Worm (Caenorhabditis elegans) whole organism, young adult: Measurements from ENCODE around the gene F29A7.8.

Experiments used
- B0261.1 ChIP-seq: sonication (generic microtip); optimal IDR thresholded peaks from 2 replicates; lab custom pipeline; 2016; ENCODE audit warnings: mild to moderate bottlenecking, missing genetic modification characterization, moderate library complexity, missing compliant biosample characterization
- F10E7.11 ChIP-seq: sonication (generic microtip); optimal IDR thresholded peaks from 2 replicates; lab custom pipeline; 2017; ENCODE audit warnings: mild to moderate bottlenecking, missing genetic modification characterization, moderate library complexity, missing compliant biosample characterization
- F23B12.7 ChIP-seq: sonication (generic microtip); optimal IDR thresholded peaks from 2 replicates; lab custom pipeline; 2017; ENCODE audit warnings: missing genetic modification characterization, mild to moderate bottlenecking, missing compliant biosample characterization, antibody characterized with exemption, moderate library complexity; ENCODE audit not compliant: insufficient read depth
- F55B11.4 ChIP-seq: sonication (generic microtip); optimal IDR thresholded peaks from 2 replicates; lab custom pipeline; 2016; ENCODE audit warnings: missing compliant biosample characterization, missing genetic modification characterization, borderline replicate concordance; ENCODE audit not compliant: insufficient read depth
- K11D2.4 ChIP-seq: fragments of 200-800 bp; sonication (Bioruptor generic); IDR thresholded peaks from 2 replicates; pipeline ENCODE4 v1.3.6; 2022; ENCODE audit warnings: missing genetic modification reagents, missing genetic modification characterization, missing compliant biosample characterization
- T26A5.8 ChIP-seq: sonication (generic microtip); optimal IDR thresholded peaks from 2 replicates; lab custom pipeline; 2016; ENCODE audit warnings: missing genetic modification characterization, missing compliant biosample characterization
- atf-7 ChIP-seq: sonication (generic microtip); optimal IDR thresholded peaks from 2 replicates; lab custom pipeline; 2017; ENCODE audit warnings: mild to moderate bottlenecking, missing genetic modification characterization, missing compliant biosample characterization
- athp-1 ChIP-seq: sonication (generic microtip); optimal IDR thresholded peaks from 2 replicates; lab custom pipeline; 2017; ENCODE audit warnings: mild to moderate bottlenecking, missing genetic modification characterization, missing compliant biosample characterization
- bed-2 ChIP-seq: fragments of 200-800 bp; sonication (Bioruptor generic); IDR thresholded peaks from 2 replicates; pipeline ENCODE4 v1.3.6; 2022; ENCODE audit warnings: missing genetic modification reagents, missing genetic modification characterization, missing compliant biosample characterization
- cebp-1 ChIP-seq, 2 experiments: fragments of 200-800 bp in 1 of 2; sonication (Bioruptor generic) in 1 of 2; sonication (generic microtip) in 1 of 2; IDR thresholded peaks in 1 of 2; optimal IDR thresholded peaks in 1 of 2; 2 replicates each; pipeline versions ENCODE4 v1.3.6 to Lab custom; 2017 to 2022; ENCODE audit warnings: missing compliant biosample characterization in 2 of 2, missing genetic modification characterization in 2 of 2, mild to moderate bottlenecking in 1 of 2, missing genetic modification reagents in 1 of 2, moderate library complexity in 1 of 2
- ceh-100 ChIP-seq: fragments of 200-800 bp; sonication (Bioruptor generic); IDR thresholded peaks from 2 replicates; pipeline ENCODE4 v1.3.6; 2022; ENCODE audit warnings: missing genetic modification reagents, missing genetic modification characterization, missing compliant biosample characterization
- egrh-3 ChIP-seq: fragments of 200-800 bp; sonication (Bioruptor generic); IDR thresholded peaks from 2 replicates; pipeline ENCODE4 v1.3.6; 2022; ENCODE audit warnings: missing genetic modification reagents, missing genetic modification characterization, missing compliant biosample characterization
- ets-4 ChIP-seq: fragments of 200-800 bp; sonication (Bioruptor generic); optimal IDR thresholded peaks from 2 replicates; lab custom pipeline; 2018; ENCODE audit warnings: mild to moderate bottlenecking, missing genetic modification characterization, missing compliant biosample characterization
- fkh-3 ChIP-seq: sonication (generic microtip); optimal IDR thresholded peaks from 2 replicates; lab custom pipeline; 2016; ENCODE audit warnings: mild to moderate bottlenecking, missing genetic modification characterization, missing compliant biosample characterization
- gei-17 ChIP-seq: fragments of 200-800 bp; sonication (Bioruptor generic); optimal IDR thresholded peaks from 2 replicates; lab custom pipeline; 2018; ENCODE audit warnings: mild to moderate bottlenecking, missing genetic modification characterization, missing compliant biosample characterization
- him-1 ChIP-seq: sonication (generic microtip); optimal IDR thresholded peaks from 2 replicates; lab custom pipeline; 2016; ENCODE audit warnings: missing genotype, missing genetic modification reagents, missing genetic modification characterization, missing compliant biosample characterization
- hmg-1.2 ChIP-seq: fragments of 200-800 bp; sonication (Bioruptor generic); IDR thresholded peaks from 2 replicates; pipeline ENCODE4 v1.3.6; 2022; ENCODE audit warnings: missing genetic modification reagents, missing genetic modification characterization, missing compliant biosample characterization
- hsf-1 ChIP-seq: fragments of 200-800 bp; sonication (Bioruptor generic); IDR thresholded peaks from 2 replicates; pipeline ENCODE4 v1.3.6; 2022; ENCODE audit warnings: missing genetic modification reagents, missing genetic modification characterization, missing compliant biosample characterization
- let-607 ChIP-seq, 2 experiments: fragments of 200-800 bp in 1 of 2; sonication (Bioruptor generic) in 1 of 2; sonication (generic microtip) in 1 of 2; optimal IDR thresholded peaks; 2 replicates each; lab custom pipeline; 2016 to 2018; ENCODE audit warnings: mild to moderate bottlenecking in 2 of 2, missing compliant biosample characterization in 2 of 2, missing genetic modification characterization in 2 of 2, moderate library complexity in 2 of 2, missing genotype in 1 of 2
- lin-54 ChIP-seq: fragments of 200-800 bp; sonication (Bioruptor generic); optimal IDR thresholded peaks from 2 replicates; lab custom pipeline; 2018; ENCODE audit warnings: mild to moderate bottlenecking, missing genetic modification characterization, missing compliant biosample characterization
- lsl-1 ChIP-seq: fragments of 200-800 bp; sonication (Bioruptor generic); optimal IDR thresholded peaks from 2 replicates; lab custom pipeline; 2018; ENCODE audit warnings: mild to moderate bottlenecking, missing genetic modification characterization, moderate library complexity, missing compliant biosample characterization
- madf-6 ChIP-seq: fragments of 200-800 bp; sonication (Bioruptor generic); IDR thresholded peaks from 2 replicates; pipeline ENCODE4 v1.3.6; 2022; ENCODE audit warnings: missing genetic modification reagents, missing genetic modification characterization, missing compliant biosample characterization
- madf-8 ChIP-seq: fragments of 200-800 bp; sonication (Bioruptor generic); conservative IDR thresholded peaks from 2 replicates; pipeline ENCODE4 v1.3.6; 2022; ENCODE audit warnings: missing genetic modification reagents, missing genetic modification characterization, missing compliant biosample characterization
- mcd-1 ChIP-seq: fragments of 200-800 bp; sonication (Bioruptor generic); IDR thresholded peaks from 2 replicates; pipeline ENCODE4 v1.3.6; 2022; ENCODE audit warnings: missing genetic modification reagents, missing genetic modification characterization, missing compliant biosample characterization
- nhr-80 ChIP-seq: sonication (generic microtip); optimal IDR thresholded peaks from 2 replicates; lab custom pipeline; 2016; ENCODE audit warnings: missing genetic modification characterization, missing compliant biosample characterization
- rec-8 ChIP-seq, 2 experiments: sonication (generic microtip); optimal IDR thresholded peaks; 2 replicates each; lab custom pipeline; 2016; ENCODE audit warnings: mild to moderate bottlenecking in 2 of 2, missing genetic modification characterization in 2 of 2, missing genetic modification reagents in 2 of 2, missing genotype in 2 of 2, missing biosample characterization in 1 of 2, missing compliant biosample characterization in 1 of 2, moderate library complexity in 1 of 2
- sea-2 ChIP-seq: fragments of 200-800 bp; sonication (Bioruptor generic); IDR thresholded peaks from 2 replicates; pipeline ENCODE4 v1.3.6; 2022; ENCODE audit warnings: missing genetic modification characterization, missing compliant biosample characterization
- snpc-3.4 ChIP-seq: sonication (generic microtip); optimal IDR thresholded peaks from 2 replicates; lab custom pipeline; 2017; ENCODE audit warnings: missing genetic modification characterization, mild to moderate bottlenecking, missing compliant biosample characterization, antibody characterized with exemption, moderate library complexity, missing genotype, missing genetic modification reagents
- tbp1 ChIP-seq: fragments of 200-800 bp; sonication (Bioruptor generic); optimal IDR thresholded peaks from 2 replicates; lab custom pipeline; 2018; ENCODE audit warnings: mild to moderate bottlenecking, missing genetic modification characterization, missing compliant biosample characterization
- tlf-1 ChIP-seq: fragments of 200-800 bp; sonication (Bioruptor generic); optimal IDR thresholded peaks from 2 replicates; lab custom pipeline; 2018; ENCODE audit warnings: mild to moderate bottlenecking, missing genetic modification characterization, missing compliant biosample characterization
- zfh-2 ChIP-seq: fragments of 200-800 bp; sonication (Bioruptor generic); conservative IDR thresholded peaks from 2 replicates; pipeline ENCODE4 v1.3.6; 2022; ENCODE audit warnings: missing genetic modification reagents, missing genetic modification characterization, missing compliant biosample characterization
- ztf-28 ChIP-seq: fragments of 200-800 bp; sonication (Bioruptor generic); IDR thresholded peaks from 2 replicates; pipeline ENCODE4 v1.3.6; 2022; ENCODE audit warnings: missing genetic modification reagents, missing genetic modification characterization, missing compliant biosample characterization

F29A7.8 gene

DNA sequence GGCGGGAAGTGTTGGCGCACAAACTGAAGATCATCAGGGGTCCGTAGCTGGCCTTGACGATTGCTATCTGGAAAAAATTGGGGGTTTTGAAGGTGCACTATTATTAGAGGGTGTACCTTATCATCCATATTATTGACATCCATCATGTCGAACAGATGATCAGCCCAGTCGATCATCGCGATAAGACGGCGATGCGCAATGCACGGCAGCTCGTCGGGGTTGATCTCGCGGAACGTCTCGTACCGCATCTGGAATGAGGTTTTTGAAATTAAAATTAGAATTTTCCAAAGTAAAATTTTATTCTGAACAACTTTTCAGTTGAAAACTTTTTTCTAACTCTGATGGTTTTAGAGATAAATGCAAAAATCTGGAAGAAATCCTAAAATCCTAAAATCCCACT lies 40.1 kb upstream of the F29A7.8 start:
- no peak for TF ChIP-seq gei-17
- no peak for TF ChIP-seq ztf-28 (GFP tag; lab: Robert Waterston, UW)
- no peak for TF ChIP-seq ceh-100 (GFP tag; lab: Robert Waterston, UW)
- no peak for TF ChIP-seq F23B12.7 (tag; lab: Kevin White, UChicago)
- TF ChIP-seq tlf-1 (GFP tag; lab: Kevin White, UChicago): no peak
- TF ChIP-seq nhr-80 (tag; lab: Kevin White, UChicago): no peak
- TF ChIP-seq sea-2 (GFP tag; lab: Robert Waterston, UW): no peak
- TF ChIP-seq F10E7.11 (tag; lab: Kevin White, UChicago): no peak

DNA sequence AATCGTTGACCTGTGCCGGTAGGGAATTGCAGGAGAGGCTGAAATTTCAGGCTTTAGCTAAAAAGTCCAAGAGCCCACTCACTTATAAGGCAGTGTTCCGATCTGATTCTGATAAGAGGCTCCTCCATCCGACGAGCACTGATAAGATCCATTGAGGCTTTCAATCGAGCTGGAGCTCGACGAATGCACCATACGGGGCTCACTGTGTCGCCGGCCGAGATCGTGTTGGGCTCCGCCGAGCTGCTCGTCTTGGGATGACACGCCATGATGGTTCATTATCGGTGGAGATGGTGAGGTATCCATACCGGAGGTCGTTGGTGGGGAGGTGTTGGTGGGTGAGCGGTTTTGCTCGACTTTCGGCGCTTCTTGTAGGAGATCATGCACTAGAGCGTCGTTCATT lies 38.6 kb upstream of the F29A7.8 start:
- no peak for TF ChIP-seq bed-2 (GFP tag; lab: Robert Waterston, UW)
- peak; percentile 56 for TF ChIP-seq zfh-2 (GFP tag; lab: Robert Waterston, UW)

DNA sequence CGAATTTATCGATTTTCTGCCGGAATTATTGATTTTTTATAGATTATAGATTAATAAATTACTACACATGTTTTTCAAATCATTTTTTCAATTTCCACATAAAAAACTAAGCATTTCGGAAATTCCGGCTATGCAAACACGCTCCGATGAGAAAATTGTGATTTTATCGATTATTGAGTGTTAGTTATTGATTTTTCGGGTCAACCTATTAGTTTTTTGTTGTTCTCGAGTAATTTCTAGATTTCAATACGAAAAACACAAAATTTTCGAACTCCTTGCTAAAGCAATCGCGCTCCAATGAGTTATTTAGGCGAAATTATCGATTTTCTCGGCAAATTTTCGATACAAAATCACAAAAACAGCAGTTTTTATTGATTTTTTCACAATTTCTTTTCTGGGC lies 37.6 kb upstream of the F29A7.8 start:
- no peak for TF ChIP-seq fkh-3 (tag; lab: Kevin White, UChicago)
- no peak for TF ChIP-seq him-1 (tag; lab: Kevin White, UChicago)
- TF ChIP-seq ceh-100 (GFP tag; lab: Robert Waterston, UW): no peak
- no peak for TF ChIP-seq let-607 (tag; optimal IDR thresholded peaks at IDR 0.05; lab: Kevin White, UChicago)
- no peak for TF ChIP-seq F55B11.4 (tag; lab: Kevin White, UChicago)
- no peak for TF ChIP-seq bed-2 (GFP tag; lab: Robert Waterston, UW)
- TF ChIP-seq K11D2.4 (GFP tag; lab: Robert Waterston, UW): no peak
- no peak for TF ChIP-seq athp-1
- TF ChIP-seq rec-8 (tag; optimal IDR thresholded peaks at IDR 0.05; lab: Kevin White, UChicago): no peak

DNA sequence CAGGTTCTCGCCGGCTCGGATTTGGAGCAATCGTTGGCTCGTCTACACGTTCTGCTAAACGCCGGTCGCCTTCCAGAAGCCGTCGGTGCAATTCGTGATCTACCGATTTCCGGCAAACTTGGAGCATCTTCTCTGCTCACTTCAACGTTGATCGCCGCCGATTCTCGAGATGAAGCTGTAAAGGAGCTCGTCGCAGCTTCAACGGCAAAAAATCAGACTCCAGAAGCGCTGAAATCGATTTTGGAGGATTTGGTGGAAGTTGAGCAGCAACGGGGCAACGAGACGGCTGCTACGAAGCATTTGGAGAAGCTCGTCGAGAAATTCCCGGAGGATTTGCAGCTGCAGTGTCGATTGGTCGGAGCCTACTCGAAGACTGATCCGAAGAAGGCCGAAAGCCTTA lies 33.8 kb upstream of the F29A7.8 start:
- TF ChIP-seq zfh-2 (GFP tag; lab: Robert Waterston, UW) (peak; percentile 73), snpc-3.4 (no peak)
- TF ChIP-seq, all 124 proteins: peak for 1

DNA sequence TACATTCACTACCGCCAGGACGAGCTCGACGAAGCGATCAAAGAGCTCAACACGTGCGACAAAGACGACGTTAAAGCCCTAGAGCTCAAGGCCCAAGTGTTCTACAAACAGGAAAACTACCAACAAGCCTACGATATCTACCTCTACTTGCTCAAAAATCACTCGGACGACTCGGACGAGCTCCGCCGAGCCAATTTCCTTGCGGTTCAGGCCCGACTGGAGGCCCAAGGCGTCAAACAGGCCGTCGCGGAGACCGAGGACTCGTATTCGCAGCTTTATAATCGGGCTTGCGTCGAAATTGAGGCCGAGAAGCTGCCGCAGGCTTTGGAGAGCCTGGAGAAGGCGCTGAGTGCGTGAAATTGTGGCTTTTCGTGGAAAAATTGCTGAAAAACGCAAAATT lies 30.0 kb upstream of the F29A7.8 start:
- TF ChIP-seq madf-6 (GFP tag; lab: Robert Waterston, UW): peak; percentile 26; the same call in 1 of the 2 replicates
- TF ChIP-seq egrh-3 (GFP tag; lab: Robert Waterston, UW): peak; percentile 25; the same call in 1 of the 2 replicates
- TF ChIP-seq ets-4 (GFP tag; lab: Kevin White, UChicago): no peak
- TF ChIP-seq madf-8 (GFP tag; lab: Robert Waterston, UW): no peak
- peak; percentile 66; the same call in 1 of the 2 replicates for TF ChIP-seq zfh-2 (GFP tag; lab: Robert Waterston, UW)
- TF ChIP-seq hsf-1 (GFP tag; lab: Robert Waterston, UW): no peak

DNA sequence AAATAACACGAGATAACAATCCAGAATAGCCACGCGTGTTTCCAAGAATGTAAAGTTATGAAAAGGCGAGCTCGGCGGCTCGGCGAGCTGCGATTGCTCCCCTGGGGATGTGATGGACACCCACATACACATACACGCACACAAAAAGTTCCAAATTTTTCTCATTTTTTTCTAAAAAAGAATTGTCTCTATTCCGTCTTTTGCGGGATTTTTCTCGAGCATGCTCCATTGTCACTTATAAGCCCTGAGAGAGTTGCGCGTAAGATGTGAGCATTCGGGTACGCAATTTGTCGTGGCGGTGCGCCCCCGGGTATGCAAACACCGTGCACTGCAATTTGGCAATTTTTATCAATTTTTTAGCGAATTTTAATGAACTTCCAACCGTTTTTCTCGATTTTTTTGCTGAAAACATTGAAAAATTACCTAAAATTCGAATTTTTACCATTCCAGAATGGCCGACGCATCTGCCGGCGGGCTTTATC lies 29.2 kb upstream of the F29A7.8 start, which contains the start of the genes F08D12.12 and srpa-72:
TSS of gene F08D12.12 (minus strand) at position 51 of the 482 bp plus-strand sequence.
TSS of gene srpa-72 (plus strand) at position 451 of the 482 bp plus-strand sequence.
- TF ChIP-seq tbp1 (GFP tag; lab: Kevin White, UChicago) (peak; percentile 30), hmg-1.2 (GFP tag; lab: Robert Waterston, UW) (peak; percentile 34; the same call in 1 of the 2 replicates), ztf-28 (GFP tag; lab: Robert Waterston, UW) (no peak), atf-7 (tag; lab: Kevin White, UChicago) (no peak), lin-54 (peak; percentile 36), T26A5.8 (no peak), cebp-1 (GFP tag; IDR thresholded peaks at IDR 0.05; lab: Robert Waterston, UW) (no peak), cebp-1 (tag; optimal IDR thresholded peaks at IDR 0.05; lab: Kevin White, UChicago) (peak; percentile 16), lsl-1 (GFP tag; lab: Kevin White, UChicago) (peak; percentile 6), let-607 (tag; optimal IDR thresholded peaks at IDR 0.05; lab: Kevin White, UChicago) (peak; percentile 5 to 53), B0261.1 (tag; lab: Kevin White, UChicago) (no peak), mcd-1 (peak; percentile 54)
